Worm (Caenorhabditis elegans): ENCODE data around the gene ZC196.8.
"Not testable (repeated sequence)": the region's sequence is repeated elsewhere in the genome, so short reads cannot be mapped to it uniquely, and the experiment has no call there.

The ZC196.8 gene

ce11 chrV:8732934-8733333 lies 10.9 kb upstream of the ZC196.8 start, which contains the start of gene ZC196.4:
TSS of gene ZC196.4 (plus strand) at chrV:8733106.
- TF ChIP-seq B0336.3 (GFP tag; IDR thresholded peaks at IDR 0.05), result no peak
- TF ChIP-seq nhr-80 (tag; optimal IDR thresholded peaks at IDR 0.05), result peak; percentile 28
- no peak for TF ChIP-seq C06A6.2 (GFP tag; conservative IDR thresholded peaks at IDR 0.05)
- no peak for TF ChIP-seq snpc-1.3 (tag; optimal IDR thresholded peaks at IDR 0.05; ENCODE audit: insufficient read depth)
- no peak for TF ChIP-seq hlh-26 (GFP tag; conservative IDR thresholded peaks at IDR 0.05)
- TF ChIP-seq attf-5 (GFP tag; optimal IDR thresholded peaks at IDR 0.05), result no peak
- TF ChIP-seq nhr-120 (GFP tag; IDR thresholded peaks at IDR 0.05), result no peak
- TF ChIP-seq tbx-9 (tag; optimal IDR thresholded peaks at IDR 0.05; ENCODE audit: borderline replicate concordance), result no peak

ce11 chrV:8730991-8731390 lies 8.9 kb upstream of the ZC196.8 start:
- TF ChIP-seq nhr-80 (tag; optimal IDR thresholded peaks at IDR 0.05), result peak; percentile 38
- no peak for TF ChIP-seq nhr-27 (tag; optimal IDR thresholded peaks at IDR 0.05)

- TF ChIP-seq ztf-25 (GFP tag; IDR thresholded peaks at IDR 0.05), result no peak
- no peak for TF ChIP-seq tbp1 (GFP tag; optimal IDR thresholded peaks at IDR 0.05)
- no peak for TF ChIP-seq ama-1 (optimal IDR thresholded peaks at IDR 0.05)
- no peak for TF ChIP-seq ama-1 (GFP tag; optimal IDR thresholded peaks at IDR 0.05)
- no peak for TF ChIP-seq F33H1.4 (GFP tag; IDR thresholded peaks at IDR 0.05)
- no peak for TF ChIP-seq mes-4 (tag; optimal IDR thresholded peaks at IDR 0.05)
- TF ChIP-seq madf-3 (GFP tag; IDR thresholded peaks at IDR 0.05), result no peak
- TF ChIP-seq ztf-22 (GFP tag; optimal IDR thresholded peaks at IDR 0.05), result no peak
- TF ChIP-seq bed-2 (GFP tag; IDR thresholded peaks at IDR 0.05), result no peak
- no peak for TF ChIP-seq dpff-1 (tag; optimal IDR thresholded peaks at IDR 0.05)
- TF ChIP-seq dpl-1 (GFP tag; optimal IDR thresholded peaks at IDR 0.05), result no peak
- TF ChIP-seq lin-40 (tag; optimal IDR thresholded peaks at IDR 0.05), result no peak
- TF ChIP-seq cebp-1 (GFP tag; IDR thresholded peaks at IDR 0.05), result no peak
- no peak for TF ChIP-seq cebp-1 (tag; optimal IDR thresholded peaks at IDR 0.05)
- TF ChIP-seq hlh-12 (tag; optimal IDR thresholded peaks at IDR 0.05), result no peak
These were observed 7.0 kb upstream of the ZC196.8 start, which contains the start of gene ZC196.5 for ce11 chrV:8729100-8729499. TSS of gene ZC196.5 (plus strand) at chrV:8729400.

ce11 chrV:8727077-8727476 lies 5.0 kb upstream of the ZC196.8 start, which contains the start of gene ZC196.9:
TSS of gene ZC196.9 (minus strand) at chrV:8727177.
- TF ChIP-seq him-1 (tag; optimal IDR thresholded peaks at IDR 0.05) (no peak), nhr-90 (tag; optimal IDR thresholded peaks at IDR 0.05) (no peak), tbx-9 (tag; optimal IDR thresholded peaks at IDR 0.05; ENCODE audit: borderline replicate concordance) (no peak), Y53G8AR.9 (GFP tag; conservative IDR thresholded peaks at IDR 0.05) (no peak), snpc-1.3 (tag; optimal IDR thresholded peaks at IDR 0.05; ENCODE audit: insufficient read depth) (no peak), snpc-1.1 (tag; optimal IDR thresholded peaks at IDR 0.05; ENCODE audit: insufficient read depth) (no peak), zim-3 (tag; optimal IDR thresholded peaks at IDR 0.05) (no peak), ceh-40 (GFP tag; IDR thresholded peaks at IDR 0.05) (no peak), lin-26 (GFP tag; IDR thresholded peaks at IDR 0.05) (no peak), rcor-1 (GFP tag; IDR thresholded peaks at IDR 0.05) (no peak)

- TF ChIP-seq lin-40, repo-1, sdz-38 (tag; optimal IDR thresholded peaks at IDR 0.05): not testable (repeated sequence)
These were observed 4.2 kb upstream of the ZC196.8 start, which contains the start of gene droe-8 for ce11 chrV:8726228-8726627. TSS of gene droe-8 (plus strand) at chrV:8726528.
